Fruit fly (Drosophila melanogaster): ENCODE measurements around the gene aus.
A peak's percentile ranks its signal among the peaks of the same experiment; 100 is the strongest.

The aus gene

DNA sequence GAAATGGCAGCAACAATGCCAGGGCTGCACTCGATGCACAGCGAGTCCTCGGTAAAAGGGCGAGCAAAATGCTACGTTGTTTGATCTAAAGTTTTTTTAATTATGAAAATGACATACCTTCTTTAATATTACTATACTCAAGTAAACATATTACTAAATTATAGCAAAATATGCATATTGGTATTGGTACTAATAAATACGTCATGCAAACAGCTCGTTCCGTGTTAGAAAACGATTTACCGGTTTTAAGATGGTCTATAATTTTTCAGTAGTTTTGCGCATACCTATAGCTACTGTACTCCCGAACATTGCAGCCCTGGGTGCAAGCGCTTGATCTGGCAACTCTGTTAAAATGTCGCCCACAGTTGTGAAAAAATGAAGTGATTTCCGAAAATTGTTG, 15.9 kb upstream of the aus start:
- TF ChIP-seq esn (GFP tag; optimal IDR thresholded peaks at IDR 0.05) (peak; percentile 98), CG10631 (GFP tag; optimal IDR thresholded peaks at IDR 0.05) (peak; percentile 98), Met (GFP tag; optimal IDR thresholded peaks at IDR 0.05) (peak; percentile 97), CG8632 (GFP tag; optimal IDR thresholded peaks at IDR 0.05) (peak; percentile 93), CG1621 (tag; optimal IDR thresholded peaks at IDR 0.05) (peak; percentile 90), Eip78C (GFP tag) (peak; percentile 99), fd59A (GFP tag; optimal IDR thresholded peaks at IDR 0.05) (peak; percentile 96), vri (GFP tag; optimal IDR thresholded peaks at IDR 0.05) (no peak), CG16779 (tag; optimal IDR thresholded peaks at IDR 0.05) (no peak), CG10669 (GFP tag; optimal IDR thresholded peaks at IDR 0.05) (peak; percentile 94), OdsH (GFP tag; optimal IDR thresholded peaks at IDR 0.05) (peak; percentile 98), achi (GFP tag; optimal IDR thresholded peaks at IDR 0.05) (peak; percentile 97), net (GFP tag; optimal IDR thresholded peaks at IDR 0.05) (no peak), Hr4 (GFP tag; optimal IDR thresholded peaks at IDR 0.05) (peak; percentile 98), CG11902 (GFP tag; optimal IDR thresholded peaks at IDR 0.05) (peak; percentile 98), CG15336 (GFP tag; IDR thresholded peaks at IDR 0.05) (peak; percentile 92), cyc (GFP tag; optimal IDR thresholded peaks at IDR 0.05) (peak; percentile 98), Sox102F (GFP tag; optimal IDR thresholded peaks at IDR 0.05) (peak; percentile 95), topi (GFP tag; optimal IDR thresholded peaks at IDR 0.05) (peak; percentile 96), CG4318 (GFP tag; optimal IDR thresholded peaks at IDR 0.05) (peak; percentile 94), spab (GFP tag; optimal IDR thresholded peaks at IDR 0.05) (peak; percentile 91), CG6808 (GFP tag; optimal IDR thresholded peaks at IDR 0.05) (peak; percentile 95), CG8319 (GFP tag; optimal IDR thresholded peaks at IDR 0.05) (peak; percentile 97), Ets96B (tag; optimal IDR thresholded peaks at IDR 0.05) (peak; percentile 93), Ets21C (GFP tag; optimal IDR thresholded peaks at IDR 0.05) (peak; percentile 96), Eip93F (GFP tag; optimal IDR thresholded peaks at IDR 0.05) (peak; percentile 89), CG3919 (GFP tag; optimal IDR thresholded peaks at IDR 0.05) (peak; percentile 96), CG6163 (GFP tag; IDR thresholded peaks at IDR 0.05) (no peak; the same call in 1 of the 3 replicates), salr (GFP tag; optimal IDR thresholded peaks at IDR 0.05) (peak in 1 of 2 experiments; percentile 87), fd85E (GFP tag; optimal IDR thresholded peaks at IDR 0.05) (peak; percentile 85), Hr38 (GFP tag; optimal IDR thresholded peaks at IDR 0.05) (peak; percentile 43), Lpt (GFP tag; optimal IDR thresholded peaks at IDR 0.05) (peak; percentile 93), CG3032 (tag; optimal IDR thresholded peaks at IDR 0.05) (peak; percentile 97), svp (GFP tag) (peak; percentile 99), dac (GFP tag; optimal IDR thresholded peaks at IDR 0.05) (no peak), Hr39 (GFP tag; optimal IDR thresholded peaks at IDR 0.05) (peak; percentile 98), eg (GFP tag; IDR thresholded peaks at IDR 0.05) (peak; percentile 92; the same call in 2 of the 3 replicates), CG32006 (GFP tag; optimal IDR thresholded peaks at IDR 0.05) (peak; percentile 97), Sox14 (GFP tag; optimal IDR thresholded peaks at IDR 0.05) (peak; percentile 98), Smox (GFP tag; optimal IDR thresholded peaks at IDR 0.05) (peak; percentile 97), CG11294 (GFP tag; IDR thresholded peaks at IDR 0.05) (peak; percentile 93; the same call in 1 of the 2 replicates), fkh (GFP tag; optimal IDR thresholded peaks at IDR 0.05) (no peak), CG31627 (GFP tag; optimal IDR thresholded peaks at IDR 0.05) (peak; percentile 98), acj6 (GFP tag; optimal IDR thresholded peaks at IDR 0.05) (peak; percentile 98), lz (GFP tag; optimal IDR thresholded peaks at IDR 0.05) (peak; percentile 98), CG7368 (GFP tag; optimal IDR thresholded peaks at IDR 0.05) (no peak), dsx (GFP tag; optimal IDR thresholded peaks at IDR 0.05; ENCODE audit: poor library complexity, severe bottlenecking) (peak; percentile 89), Gug (GFP tag; IDR thresholded peaks at IDR 0.05) (peak; percentile 94), Eip75B (GFP tag; optimal IDR thresholded peaks at IDR 0.05) (peak; percentile 95), CG9139 (GFP tag; optimal IDR thresholded peaks at IDR 0.05) (peak; percentile 87), CG8119 (GFP tag; IDR thresholded peaks at IDR 0.05) (peak; percentile 94), Blimp-1 (GFP tag; optimal IDR thresholded peaks at IDR 0.05) (peak; percentile 91)

Measured in whole organism, prepupa.